Worm (Caenorhabditis elegans): Measurements from ENCODE around the gene cbn-1.

- TF ChIP-seq zag-1 (tag; optimal IDR thresholded peaks at IDR 0.05) (no peak), nhr-11 (tag; optimal IDR thresholded peaks at IDR 0.05) (no peak), pha-4 (tag; optimal IDR thresholded peaks at IDR 0.05) (no peak), snpc-4 (tag; optimal IDR thresholded peaks at IDR 0.05) (no peak)
Measured at ce11 chrII:296911-297440, 35.3 kb downstream of the cbn-1 start, which contains the start of the genes clec-117 and B0432.1.
